Fruit fly (Drosophila melanogaster) Kc167 (cell line): ENCODE measurements around the gene CG6951.

Experiments used
- Myc ChIP-seq: fragments of >200 bp; optimal IDR thresholded peaks from 2 replicates; lab custom pipeline; 2017; ENCODE audit warnings: missing external identifiers
- Sin3A ChIP-seq: fragments of >200 bp; optimal IDR thresholded peaks from 2 replicates; lab custom pipeline; 2018; ENCODE audit warnings: missing external identifiers
- h ChIP-seq: fragments of >200 bp; optimal IDR thresholded peaks from 3 replicates; lab custom pipeline; 2018; ENCODE audit warnings: missing external identifiers
- insv ChIP-seq: fragments of >200 bp; optimal IDR thresholded peaks from 3 replicates; lab custom pipeline; 2018; ENCODE audit warnings: missing external identifiers

- TF ChIP-seq Sin3A (lab: Kevin White, UChicago) (no peak), h (no peak), Myc (no peak), insv (lab: Kevin White, UChicago) (no peak)
Measured at dm6 chr3L:20230178-20230775, 10.8 kb upstream of the CG6951 start.
